Fruit fly (Drosophila melanogaster) whole organism, embryonic: ENCODE results near the gene AlaRS-m.
A peak's percentile ranks its signal among the peaks of the same experiment; 100 is the strongest.

Experiments used
- CG12155 ChIP-seq: fragments of 200-800 bp; sonication (Bioruptor generic); optimal IDR thresholded peaks from 3 replicates; lab custom pipeline; 2016; ENCODE audit warnings: missing biosample characterization, missing genetic modification characterization
- CG15011 ChIP-seq: fragments of 200-800 bp; sonication (Bioruptor generic); optimal IDR thresholded peaks from 3 replicates; lab custom pipeline; 2018; ENCODE audit warnings: missing biosample characterization, mild to moderate bottlenecking, missing genetic modification characterization
- CG17186 ChIP-seq: fragments of 200-800 bp; sonication (Bioruptor generic); optimal IDR thresholded peaks from 3 replicates; lab custom pipeline; 2017; ENCODE audit warnings: missing biosample characterization, missing genetic modification reagents, missing genetic modification characterization
- CG8924 ChIP-seq: fragments of 200-800 bp; optimal IDR thresholded peaks from 3 replicates; lab custom pipeline; 2019; ENCODE audit warnings: missing biosample characterization, mild to moderate bottlenecking, missing genetic modification characterization, moderate library complexity
- CG9437 ChIP-seq: fragments of 200-800 bp; sonication (Bioruptor generic); optimal IDR thresholded peaks from 2 replicates; lab custom pipeline; 2018; ENCODE audit warnings: missing biosample characterization, mild to moderate bottlenecking, missing genetic modification characterization
- CoRest ChIP-seq: fragments of 200-800 bp; sonication (Bioruptor generic); optimal IDR thresholded peaks from 3 replicates; lab custom pipeline; 2018; ENCODE audit warnings: missing biosample characterization, mild to moderate bottlenecking, missing genetic modification characterization, moderate library complexity
- Dip3 ChIP-seq: fragments of 200-800 bp; sonication (Bioruptor generic); optimal IDR thresholded peaks from 3 replicates; lab custom pipeline; 2016; ENCODE audit warnings: missing biosample characterization, missing genetic modification characterization
- HmgD ChIP-seq: fragments of 200-800 bp; sonication (Bioruptor generic); optimal IDR thresholded peaks from 3 replicates; lab custom pipeline; 2016; ENCODE audit warnings: missing biosample characterization, missing genetic modification characterization
- Nf-YB ChIP-seq: fragments of 200-800 bp; sonication (Bioruptor generic); optimal IDR thresholded peaks from 3 replicates; lab custom pipeline; 2019; ENCODE audit warnings: missing biosample characterization, mild to moderate bottlenecking, missing genetic modification characterization, moderate library complexity
- Sox100B ChIP-seq: fragments of 200-800 bp; sonication (Bioruptor generic); optimal IDR thresholded peaks from 3 replicates; lab custom pipeline; 2018; ENCODE audit warnings: missing biosample characterization, mild to moderate bottlenecking, missing genetic modification characterization
- Sox102F ChIP-seq: fragments of 200-800 bp; sonication (Bioruptor generic); optimal IDR thresholded peaks from 2 replicates; lab custom pipeline; 2018; ENCODE audit warnings: missing biosample characterization, mild to moderate bottlenecking, missing genetic modification characterization, moderate library complexity
- caup ChIP-seq: fragments of 200-800 bp; sonication (Bioruptor generic); optimal IDR thresholded peaks from 3 replicates; lab custom pipeline; 2017; ENCODE audit warnings: missing biosample characterization, mild to moderate bottlenecking, missing genetic modification characterization, moderate library complexity; ENCODE audit not compliant: severe bottlenecking
- eve ChIP-seq, 2 experiments: fragments of >200 bp; optimal IDR thresholded peaks; 2 replicates each; lab custom pipeline; 2017; ENCODE audit warnings: missing biosample characterization in 2 of 2, missing genetic modification characterization in 2 of 2
- gem ChIP-seq: fragments of 200-800 bp; sonication (Bioruptor generic); optimal IDR thresholded peaks from 2 replicates; lab custom pipeline; 2019; ENCODE audit warnings: missing biosample characterization, mild to moderate bottlenecking, missing genetic modification characterization, moderate library complexity
- lola ChIP-seq, 3 experiments: fragments of >200 bp in 2 of 3; fragments of 200-800 bp in 1 of 3; sonication (Bioruptor generic) in 1 of 3; optimal IDR thresholded peaks; 2 replicates each; lab custom pipeline; 2017 to 2019; ENCODE audit warnings: missing biosample characterization in 3 of 3, missing genetic modification characterization in 3 of 3, mild to moderate bottlenecking in 1 of 3, moderate library complexity in 1 of 3
- nmo ChIP-seq: fragments of 200-800 bp; sonication (Bioruptor generic); optimal IDR thresholded peaks from 2 replicates; lab custom pipeline; 2018; ENCODE audit warnings: missing biosample characterization, mild to moderate bottlenecking, missing genetic modification characterization, moderate library complexity
- prd ChIP-seq, 3 experiments: fragments of >200 bp in 2 of 3; fragments of 200-800 bp in 1 of 3; sonication (Bioruptor generic) in 1 of 3; optimal IDR thresholded peaks in 2 of 3; IDR thresholded peaks in 1 of 3; 2 replicates in 2 of 3; 3 replicates in 1 of 3; pipeline versions ENCODE4 v1.3.6 to Lab custom; 2017 to 2022; ENCODE audit warnings: missing biosample characterization in 1 of 3, missing genetic modification characterization in 1 of 3
- so ChIP-seq: fragments of 200-800 bp; sonication (Bioruptor generic); IDR thresholded peaks from 3 replicates; pipeline ENCODE4 v1.3.6; 2022; ENCODE audit warnings: missing biosample characterization, missing genetic modification characterization
- sob ChIP-seq: fragments of 200-800 bp; sonication (Bioruptor generic); IDR thresholded peaks from 2 replicates; pipeline ENCODE4 v1.3.6; 2022; ENCODE audit warnings: missing biosample characterization, missing genetic modification characterization
- tio ChIP-seq: fragments of 200-800 bp; sonication (Bioruptor generic); optimal IDR thresholded peaks from 2 replicates; lab custom pipeline; 2017; ENCODE audit warnings: missing biosample characterization, missing genetic modification characterization, inconsistent platforms
- zfh1 ChIP-seq: fragments of 200-800 bp; sonication (Bioruptor generic); IDR thresholded peaks from 3 replicates; pipeline ENCODE4 v1.3.6; 2022; ENCODE audit warnings: missing biosample characterization, missing genetic modification characterization

Gene AlaRS-m

dm6 chr3L:5188402-5188801 is 42.5 kb downstream of the AlaRS-m start (continued):
- TF ChIP-seq so (GFP tag; lab: Robert Waterston, UW): 0 out of 3 replicates have a peak, but pooled peaks have one; percentile 23
- peak; percentile 0 for TF ChIP-seq CG9437 (GFP tag; lab: Kevin White, UChicago)
- TF ChIP-seq nmo (GFP tag; lab: Kevin White, UChicago): peak; percentile 26
- no peak for TF ChIP-seq prd (optimal IDR thresholded peaks at IDR 0.05; lab: Kevin White, UChicago)
- TF ChIP-seq prd (GFP tag; IDR thresholded peaks at IDR 0.05; lab: Robert Waterston, UW): peak; percentile 21; the same call in 1 of the 3 replicates
- no peak for TF ChIP-seq CG17186
- no peak for TF ChIP-seq zfh1 (GFP tag; lab: Robert Waterston, UW)
- TF ChIP-seq caup (GFP tag; lab: Kevin White, UChicago): peak; percentile 40
- no peak for TF ChIP-seq HmgD (GFP tag; lab: Kevin White, UChicago)
- peak; percentile 13 for TF ChIP-seq CG15011 (GFP tag; lab: Kevin White, UChicago)
- TF ChIP-seq Sox102F: peak; percentile 48
- no peak for TF ChIP-seq sob
- TF ChIP-seq CoRest: peak; percentile 15
- TF ChIP-seq Nf-YB (GFP tag; lab: Kevin White, UChicago): no peak
- peak in 1 of 2 experiments; percentile 5 for TF ChIP-seq eve (GFP tag; optimal IDR thresholded peaks at IDR 0.05; lab: Kevin White, UChicago)
- TF ChIP-seq Sox100B (GFP tag; lab: Kevin White, UChicago): peak; percentile 16
- peak; percentile 32 for TF ChIP-seq Dip3
- peak; percentile 43 for TF ChIP-seq tio (GFP tag; lab: Kevin White, UChicago)
- TF ChIP-seq lola (GFP tag; optimal IDR thresholded peaks at IDR 0.05; lab: Kevin White, UChicago): peak in 1 of 3 experiments; percentile 27
- TF ChIP-seq CG12155 (GFP tag; lab: Kevin White, UChicago): peak; percentile 27
- peak; percentile 41 for TF ChIP-seq gem (tag; lab: Kevin White, UChicago)
- TF ChIP-seq CG8924 (tag; lab: Kevin White, UChicago): peak; percentile 20
- TF ChIP-seq, all 482 proteins: peak for 70
